Worm (Caenorhabditis elegans): ENCODE results near the gene Y11D7A.3.

DNA sequence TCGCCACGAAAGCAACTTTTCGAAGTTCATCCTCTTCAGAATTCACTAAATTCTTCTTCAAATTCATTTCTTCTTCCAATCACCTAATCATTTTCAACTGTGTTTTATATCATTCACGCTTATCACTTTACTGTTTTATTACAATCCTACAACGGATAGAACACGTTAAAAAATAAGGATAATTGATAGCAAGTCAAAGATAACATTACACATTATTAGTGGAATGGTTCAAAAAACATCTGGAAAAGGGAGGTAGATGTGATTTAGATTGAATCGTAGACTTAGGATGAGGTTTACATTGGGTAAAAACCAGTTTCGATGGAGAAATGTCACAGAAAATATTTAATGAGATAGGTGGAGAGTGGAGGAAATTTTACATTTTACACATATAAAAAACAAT lies 28.8 kb downstream of the Y11D7A.3 start, which contains the start of gene col-120:
- TF ChIP-seq hmg-20 (GFP tag; IDR thresholded peaks at IDR 0.05) (no peak), madf-10 (tag; optimal IDR thresholded peaks at IDR 0.05) (no peak), lsl-1 (GFP tag; optimal IDR thresholded peaks at IDR 0.05) (no peak), lin-40 (tag; optimal IDR thresholded peaks at IDR 0.05) (no peak), unc-62 (GFP tag; optimal IDR thresholded peaks at IDR 0.05) (no peak)

Data from whole organism, young adult.